Worm (Caenorhabditis elegans) whole organism, L3 larva: Measurements from ENCODE around the gene nhr-97.

Experiments
- ZK546.5 ChIP-seq: sonication (generic microtip); optimal IDR thresholded peaks from 2 replicates; lab custom pipeline; 2017; ENCODE audit warnings: missing biosample characterization, missing genetic modification characterization
- ceh-9 ChIP-seq: sonication (generic microtip); optimal IDR thresholded peaks from 2 replicates; lab custom pipeline; 2018; ENCODE audit warnings: missing biosample characterization, missing genetic modification characterization
- egl-27 ChIP-seq: sonication (generic microtip); optimal IDR thresholded peaks from 4 replicates; lab custom pipeline; 2017; ENCODE audit warnings: missing biosample characterization, missing genetic modification reagents, missing genetic modification characterization
- fkh-10 ChIP-seq: sonication (generic microtip); optimal IDR thresholded peaks from 2 replicates; lab custom pipeline; 2017; ENCODE audit warnings: missing biosample characterization, missing genetic modification reagents, missing genetic modification characterization
- fos-1 ChIP-seq: fragments of 150-350 bp; optimal IDR thresholded peaks from 2 replicates; lab custom pipeline; 2014; ENCODE audit warnings: missing biosample characterization, missing genetic modification characterization
- jun-1 ChIP-seq: fragments of 150-350 bp; optimal IDR thresholded peaks from 2 replicates; lab custom pipeline; 2014; ENCODE audit warnings: missing biosample characterization, missing genetic modification reagents, missing genetic modification characterization
- lin-15B ChIP-seq: fragments of 150-350 bp; optimal IDR thresholded peaks from 2 replicates; lab custom pipeline; 2014; ENCODE audit warnings: missing biosample characterization, missing genetic modification characterization
- lin-39 ChIP-seq: fragments of 150-350 bp; optimal IDR thresholded peaks from 2 replicates; lab custom pipeline; 2018; ENCODE audit warnings: missing biosample characterization, missing genetic modification reagents, missing genetic modification characterization
- mdl-1 ChIP-seq: fragments of 150-350 bp; optimal IDR thresholded peaks from 2 replicates; lab custom pipeline; 2014; ENCODE audit warnings: missing biosample characterization, missing genetic modification characterization
- nhr-11 ChIP-seq: fragments of 150-350 bp; optimal IDR thresholded peaks from 2 replicates; lab custom pipeline; 2014; ENCODE audit warnings: missing biosample characterization, missing genetic modification characterization
- pha-4 ChIP-seq: fragments of 150-350 bp; optimal IDR thresholded peaks from 2 replicates; lab custom pipeline; 2014; ENCODE audit warnings: missing biosample characterization, missing genetic modification reagents, missing genetic modification characterization
- unc-39 ChIP-seq: sonication (generic microtip); optimal IDR thresholded peaks from 4 replicates; lab custom pipeline; 2017; ENCODE audit warnings: missing biosample characterization, missing genetic modification characterization
- unc-62 ChIP-seq: fragments of 150-350 bp; sonication (generic microtip); optimal IDR thresholded peaks from 4 replicates; lab custom pipeline; 2014; ENCODE audit warnings: missing biosample characterization, missing genetic modification reagents, missing genetic modification characterization
- ztf-11 ChIP-seq: fragments of 150-350 bp; optimal IDR thresholded peaks from 2 replicates; lab custom pipeline; 2014; ENCODE audit warnings: missing biosample characterization, missing genetic modification characterization

- no peak for TF ChIP-seq mdl-1 (tag; lab: Kevin White, UChicago)
- no peak for TF ChIP-seq unc-62 (GFP tag; lab: Kevin White, UChicago)
- TF ChIP-seq nhr-11: no peak
- TF ChIP-seq lin-39: no peak
- no peak for TF ChIP-seq ztf-11 (tag; lab: Kevin White, UChicago)
- TF ChIP-seq pha-4 (tag; lab: Kevin White, UChicago): no peak
- no peak for TF ChIP-seq ceh-9 (tag; lab: Kevin White, UChicago)
- TF ChIP-seq fos-1: no peak
- no peak for TF ChIP-seq unc-39 (tag; lab: Kevin White, UChicago)
- no peak for TF ChIP-seq ZK546.5 (tag; lab: Kevin White, UChicago)
- TF ChIP-seq egl-27 (tag; lab: Kevin White, UChicago): no peak
- no peak for TF ChIP-seq fkh-10 (GFP tag; lab: Kevin White, UChicago)
- no peak for TF ChIP-seq jun-1
- TF ChIP-seq lin-15B (tag; lab: Kevin White, UChicago): no peak
Observed at ce11 chrIV:9742883-9743282, 14.6 kb upstream of the nhr-97 start, which contains the start of gene C28D4.7.
